Worm (Caenorhabditis elegans) whole organism, L4 larva: ENCODE measurements around the gene clec-175.

Experiments used
- F26F4.8 ChIP-seq: fragments of 200-800 bp; sonication (Bioruptor generic); conservative IDR thresholded peaks from 2 replicates; pipeline ENCODE4 v1.3.6; 2022; ENCODE audit warnings: missing genetic modification characterization, missing compliant biosample characterization
- F49E8.2 ChIP-seq: sonication (generic microtip); optimal IDR thresholded peaks from 2 replicates; lab custom pipeline; 2016; ENCODE audit warnings: missing compliant biosample characterization, mild to moderate bottlenecking, missing genetic modification characterization, borderline replicate concordance
- T20F7.1 ChIP-seq: fragments of 200-800 bp; sonication (Bioruptor generic); optimal IDR thresholded peaks from 2 replicates; lab custom pipeline; 2018; ENCODE audit warnings: mild to moderate bottlenecking, missing genetic modification characterization, missing compliant biosample characterization
- T26A8.4 ChIP-seq: fragments of 200-800 bp; sonication (Bioruptor generic); IDR thresholded peaks from 2 replicates; pipeline ENCODE4 v1.3.6; 2022; ENCODE audit warnings: missing genetic modification characterization, missing compliant biosample characterization
- Y105C5A.15 ChIP-seq: fragments of 200-800 bp; sonication (Bioruptor generic); IDR thresholded peaks from 2 replicates; pipeline ENCODE4 v1.3.6; 2022; ENCODE audit warnings: missing genetic modification characterization, missing compliant biosample characterization
- Y5F2A.4 ChIP-seq: fragments of 200-800 bp; sonication (Bioruptor generic); optimal IDR thresholded peaks from 2 replicates; lab custom pipeline; 2018; ENCODE audit warnings: mild to moderate bottlenecking, missing genetic modification characterization, missing compliant biosample characterization
- Y75B8A.6 ChIP-seq: fragments of 200-800 bp; sonication (Bioruptor generic); IDR thresholded peaks from 2 replicates; pipeline ENCODE4 v1.3.6; 2022; ENCODE audit warnings: missing genetic modification reagents, missing genetic modification characterization, missing compliant biosample characterization
- arid-1 ChIP-seq: fragments of 200-800 bp; sonication (Bioruptor generic); conservative IDR thresholded peaks from 2 replicates; pipeline ENCODE4 v1.3.6; 2022; ENCODE audit warnings: missing genetic modification reagents, missing genetic modification characterization, missing compliant biosample characterization
- attf-4 ChIP-seq: sonication (generic microtip); optimal IDR thresholded peaks from 3 replicates; lab custom pipeline; 2017; ENCODE audit warnings: missing biosample characterization, missing genetic modification characterization
- ceh-20 ChIP-seq: fragments of 200-800 bp; sonication (Bioruptor generic); IDR thresholded peaks from 2 replicates; pipeline ENCODE4 v1.3.6; 2022; ENCODE audit warnings: missing genetic modification reagents, missing genetic modification characterization, missing compliant biosample characterization
- ceh-32 ChIP-seq: sonication (generic microtip); optimal IDR thresholded peaks from 2 replicates; lab custom pipeline; 2016; ENCODE audit warnings: mild to moderate bottlenecking, missing genetic modification characterization, missing compliant biosample characterization; ENCODE audit not compliant: poor library complexity
- ceh-44 ChIP-seq: fragments of 200-800 bp; sonication (Bioruptor generic); IDR thresholded peaks from 2 replicates; pipeline ENCODE4 v1.3.6; 2022; ENCODE audit warnings: missing genetic modification reagents, missing genetic modification characterization, missing compliant biosample characterization
- ceh-82 ChIP-seq: sonication (generic microtip); optimal IDR thresholded peaks from 2 replicates; lab custom pipeline; 2017; ENCODE audit warnings: missing biosample characterization, missing genetic modification characterization
- ces-1 ChIP-seq: fragments of 150-350 bp; sonication (generic microtip); optimal IDR thresholded peaks from 4 replicates; lab custom pipeline; 2014; ENCODE audit warnings: missing biosample characterization, missing genetic modification reagents, missing genetic modification characterization
- ctbp-1 ChIP-seq: fragments of 200-800 bp; sonication (Bioruptor generic); IDR thresholded peaks from 2 replicates; pipeline ENCODE4 v1.3.6; 2022; ENCODE audit warnings: missing genetic modification reagents, missing genetic modification characterization, missing compliant biosample characterization
- daf-19 ChIP-seq: fragments of 200-800 bp; sonication (Bioruptor generic); conservative IDR thresholded peaks from 2 replicates; pipeline ENCODE4 v1.3.6; 2022; ENCODE audit warnings: missing genetic modification characterization, missing compliant biosample characterization
- daf-8 ChIP-seq: fragments of 200-800 bp; sonication (Bioruptor generic); IDR thresholded peaks from 2 replicates; pipeline ENCODE4 v1.3.6; 2022; ENCODE audit warnings: missing genetic modification characterization, missing compliant biosample characterization
- dmd-9 ChIP-seq: fragments of 200-800 bp; sonication (Bioruptor generic); IDR thresholded peaks from 2 replicates; pipeline ENCODE4 v1.3.6; 2022; ENCODE audit warnings: missing genetic modification reagents, missing genetic modification characterization, missing compliant biosample characterization
- dpl-1 ChIP-seq: fragments of 150-350 bp; optimal IDR thresholded peaks from 2 replicates; lab custom pipeline; 2014; ENCODE audit warnings: missing biosample characterization, missing genetic modification reagents, missing genetic modification characterization
- duxl-1 ChIP-seq: sonication (generic microtip); optimal IDR thresholded peaks from 2 replicates; lab custom pipeline; 2016; ENCODE audit warnings: mild to moderate bottlenecking, missing genetic modification characterization, moderate library complexity, missing compliant biosample characterization; ENCODE audit not compliant: poor library complexity
- dve-1 ChIP-seq: sonication (generic microtip); optimal IDR thresholded peaks from 2 replicates; lab custom pipeline; 2017; ENCODE audit warnings: antibody characterized with exemption, mild to moderate bottlenecking, missing genetic modification characterization, missing compliant biosample characterization; ENCODE audit not compliant: insufficient read depth
- egl-43 ChIP-seq: fragments of 200-800 bp; sonication (Bioruptor generic); IDR thresholded peaks from 2 replicates; pipeline ENCODE4 v1.3.6; 2022; ENCODE audit warnings: missing genetic modification reagents, missing genetic modification characterization, missing compliant biosample characterization
- fkh-10 ChIP-seq: fragments of 150-350 bp; optimal IDR thresholded peaks from 2 replicates; lab custom pipeline; 2014; ENCODE audit warnings: missing biosample characterization, missing genetic modification reagents, missing genetic modification characterization
- fos-1 ChIP-seq: fragments of 150-350 bp; optimal IDR thresholded peaks from 2 replicates; lab custom pipeline; 2014; ENCODE audit warnings: missing biosample characterization, missing genetic modification characterization
- hlh-11 ChIP-seq: fragments of 200-800 bp; sonication (Bioruptor generic); optimal IDR thresholded peaks from 2 replicates; lab custom pipeline; 2018; ENCODE audit warnings: mild to moderate bottlenecking, missing genetic modification characterization, missing compliant biosample characterization
- lin-1 ChIP-seq: fragments of 200-800 bp; sonication (Bioruptor generic); IDR thresholded peaks from 2 replicates; pipeline ENCODE4 v1.3.6; 2022; ENCODE audit warnings: missing genetic modification reagents, missing genetic modification characterization, missing compliant biosample characterization
- lin-15B ChIP-seq: fragments of 150-350 bp; sonication (generic microtip); optimal IDR thresholded peaks from 3 replicates; lab custom pipeline; 2014; ENCODE audit warnings: missing biosample characterization, missing genetic modification characterization
- lin-39 ChIP-seq: fragments of 150-350 bp; optimal IDR thresholded peaks from 2 replicates; lab custom pipeline; 2014; ENCODE audit warnings: missing biosample characterization, missing genetic modification reagents, missing genetic modification characterization
- lsy-2 ChIP-seq, 2 experiments: fragments of 150-350 bp in 1 of 2; sonication (generic microtip) in 1 of 2; optimal IDR thresholded peaks; 2 replicates each; lab custom pipeline; 2014 to 2017; ENCODE audit warnings: missing biosample characterization in 2 of 2, missing genetic modification characterization in 2 of 2
- madf-5 ChIP-seq, 2 experiments: fragments of 200-800 bp; sonication (Bioruptor generic); IDR thresholded peaks; 2 replicates each; pipeline ENCODE4 v1.3.6; 2022; ENCODE audit warnings: missing compliant biosample characterization in 2 of 2, missing genetic modification characterization in 2 of 2
- madf-9 ChIP-seq: fragments of 200-800 bp; sonication (Bioruptor generic); conservative IDR thresholded peaks from 2 replicates; pipeline ENCODE4 v1.3.6; 2022; ENCODE audit warnings: missing genetic modification reagents, missing genetic modification characterization, missing compliant biosample characterization
- mdl-1 ChIP-seq, 2 experiments: fragments of 150-350 bp in 1 of 2; sonication (generic microtip) in 1 of 2; optimal IDR thresholded peaks; 2 replicates each; lab custom pipeline; 2014 to 2017; ENCODE audit warnings: missing biosample characterization in 2 of 2, missing genetic modification characterization in 2 of 2
- mep-1 ChIP-seq: fragments of 150-350 bp; sonication (generic microtip); optimal IDR thresholded peaks from 3 replicates; lab custom pipeline; 2014; ENCODE audit warnings: missing biosample characterization, missing genetic modification characterization
- mxl-3 ChIP-seq: fragments of 200-800 bp; sonication (Bioruptor generic); optimal IDR thresholded peaks from 2 replicates; lab custom pipeline; 2018; ENCODE audit warnings: mild to moderate bottlenecking, missing genetic modification characterization, missing compliant biosample characterization
- nhr-10 ChIP-seq: fragments of 150-350 bp; optimal IDR thresholded peaks from 2 replicates; lab custom pipeline; 2014; ENCODE audit warnings: missing biosample characterization, missing genetic modification characterization
- nhr-102 ChIP-seq: sonication (generic microtip); optimal IDR thresholded peaks from 2 replicates; lab custom pipeline; 2016; ENCODE audit warnings: mild to moderate bottlenecking, missing genetic modification characterization, moderate library complexity, missing compliant biosample characterization
- nhr-111 ChIP-seq: fragments of 200-800 bp; sonication (Bioruptor generic); optimal IDR thresholded peaks from 2 replicates; lab custom pipeline; 2018; ENCODE audit warnings: mild to moderate bottlenecking, missing genetic modification characterization, missing compliant biosample characterization
- nhr-237 ChIP-seq: sonication (generic microtip); optimal IDR thresholded peaks from 2 replicates; lab custom pipeline; 2017; ENCODE audit warnings: missing biosample characterization, missing genetic modification characterization
- nhr-41 ChIP-seq: fragments of 200-800 bp; sonication (Bioruptor generic); IDR thresholded peaks from 2 replicates; pipeline ENCODE4 v1.3.6; 2022; ENCODE audit warnings: missing genetic modification reagents, missing genetic modification characterization, missing compliant biosample characterization
- nhr-48 ChIP-seq: sonication (generic microtip); optimal IDR thresholded peaks from 2 replicates; lab custom pipeline; 2016; ENCODE audit warnings: mild to moderate bottlenecking, missing genetic modification characterization, missing compliant biosample characterization
- nhr-6 ChIP-seq: fragments of 150-350 bp; optimal IDR thresholded peaks from 2 replicates; lab custom pipeline; 2014; ENCODE audit warnings: missing biosample characterization, missing genetic modification characterization
- pha-4 ChIP-seq, 2 experiments: fragments of 150-350 bp in 1 of 2; fragments of 200-800 bp in 1 of 2; sonication (Bioruptor generic) in 1 of 2; IDR thresholded peaks in 1 of 2; optimal IDR thresholded peaks in 1 of 2; 2 replicates each; pipeline versions ENCODE4 v1.3.6 to Lab custom; 2014 to 2022; ENCODE audit warnings: missing genetic modification characterization in 2 of 2, missing genetic modification reagents in 2 of 2, missing biosample characterization in 1 of 2, missing compliant biosample characterization in 1 of 2
- php-3 ChIP-seq: fragments of 200-800 bp; sonication (Bioruptor generic); IDR thresholded peaks from 2 replicates; pipeline ENCODE4 v1.3.6; 2022; ENCODE audit warnings: missing genetic modification reagents, missing genetic modification characterization, missing compliant biosample characterization
- pqm-1 ChIP-seq: sonication (generic microtip); optimal IDR thresholded peaks from 2 replicates; lab custom pipeline; 2017; ENCODE audit warnings: missing biosample characterization, missing genetic modification characterization
- sdz-12 ChIP-seq: fragments of 200-800 bp; sonication (Bioruptor generic); optimal IDR thresholded peaks from 2 replicates; lab custom pipeline; 2018; ENCODE audit warnings: mild to moderate bottlenecking, missing genetic modification characterization, missing compliant biosample characterization
- snpc-4 ChIP-seq: fragments of 150-350 bp; optimal IDR thresholded peaks from 2 replicates; lab custom pipeline; 2014; ENCODE audit warnings: missing biosample characterization, missing genetic modification characterization
- spr-1 ChIP-seq: sonication (generic microtip); optimal IDR thresholded peaks from 2 replicates; lab custom pipeline; 2016; ENCODE audit warnings: mild to moderate bottlenecking, missing genetic modification characterization, missing compliant biosample characterization
- unc-39 ChIP-seq: sonication (generic microtip); optimal IDR thresholded peaks from 2 replicates; lab custom pipeline; 2017; ENCODE audit warnings: missing biosample characterization, missing genetic modification characterization
- ztf-7 ChIP-seq: fragments of 150-350 bp; optimal IDR thresholded peaks from 2 replicates; lab custom pipeline; 2014; ENCODE audit warnings: missing biosample characterization, missing genetic modification characterization

clec-175 gene

ce11 chrIV:4406054-4406539 lies 16.0 kb upstream of the clec-175 start (continued):
- no peak for TF ChIP-seq Y75B8A.6 (GFP tag; lab: Robert Waterston, UW)
- no peak for TF ChIP-seq F26F4.8 (GFP tag; lab: Robert Waterston, UW)

ce11 chrIV:4407055-4407461 lies 15.1 kb upstream of the clec-175 start:
- TF ChIP-seq pha-4 (GFP tag; IDR thresholded peaks at IDR 0.05; lab: Robert Waterston, UW) (peak; percentile 93), pha-4 (tag; optimal IDR thresholded peaks at IDR 0.05; lab: Kevin White, UChicago) (peak; percentile 55), unc-39 (tag; lab: Kevin White, UChicago) (no peak), dmd-9 (GFP tag; lab: Robert Waterston, UW) (no peak), F49E8.2 (tag; lab: Kevin White, UChicago) (no peak), madf-9 (GFP tag; lab: Robert Waterston, UW) (no peak), pqm-1 (peak; percentile 49), nhr-6 (tag; lab: Kevin White, UChicago) (no peak), lin-39 (no peak), lin-15B (tag; lab: Kevin White, UChicago) (no peak), T20F7.1 (GFP tag; lab: Kevin White, UChicago) (no peak), nhr-41 (GFP tag; lab: Robert Waterston, UW) (no peak), lin-1 (GFP tag; lab: Robert Waterston, UW) (no peak), dpl-1 (GFP tag; lab: Kevin White, UChicago) (no peak), arid-1 (GFP tag; lab: Robert Waterston, UW) (0 out of 2 replicates have a peak, but pooled peaks have one; percentile 12), Y105C5A.15 (GFP tag; lab: Robert Waterston, UW) (no peak), mxl-3 (GFP tag; lab: Kevin White, UChicago) (peak; percentile 18), sdz-12 (no peak), ceh-82 (no peak), nhr-48 (peak; percentile 20), F26F4.8 (GFP tag; lab: Robert Waterston, UW) (no peak), snpc-4 (no peak), ztf-7 (tag; lab: Kevin White, UChicago) (no peak), lsy-2 (tag; optimal IDR thresholded peaks at IDR 0.05; lab: Kevin White, UChicago) (peak in 1 of 2 experiments; percentile 53), nhr-10 (tag; lab: Kevin White, UChicago) (peak; percentile 25), daf-8 (GFP tag; lab: Robert Waterston, UW) (no peak), spr-1 (tag; lab: Kevin White, UChicago) (no peak), ceh-20 (GFP tag; lab: Robert Waterston, UW) (no peak), duxl-1 (tag; lab: Kevin White, UChicago) (no peak), nhr-111 (GFP tag; lab: Kevin White, UChicago) (no peak), mep-1 (tag; lab: Kevin White, UChicago) (peak; percentile 63), daf-19 (GFP tag; lab: Robert Waterston, UW) (no peak), dve-1 (tag; lab: Kevin White, UChicago) (peak; percentile 76), ces-1 (no peak), nhr-237 (tag; lab: Kevin White, UChicago) (no peak), fos-1 (tag; lab: Kevin White, UChicago) (no peak), mdl-1 (tag; optimal IDR thresholded peaks at IDR 0.05; lab: Kevin White, UChicago) (peak in 1 of 2 experiments; percentile 42), T26A8.4 (GFP tag; lab: Robert Waterston, UW) (peak; percentile 23; the same call in 1 of the 2 replicates), nhr-102 (tag; lab: Kevin White, UChicago) (no peak), madf-5 (GFP tag; IDR thresholded peaks at IDR 0.05; lab: Robert Waterston, UW) (no peak), Y5F2A.4 (GFP tag; lab: Kevin White, UChicago) (no peak), ceh-44 (no peak), php-3 (GFP tag; lab: Robert Waterston, UW) (no peak), hlh-11 (peak; percentile 89), attf-4 (tag; lab: Kevin White, UChicago) (no peak), egl-43 (no peak), ctbp-1 (GFP tag; lab: Robert Waterston, UW) (no peak), ceh-32 (tag; lab: Kevin White, UChicago) (no peak), fkh-10 (no peak)
